Worm (Caenorhabditis elegans): ENCODE measurements around the gene B0252.3.

DNA sequence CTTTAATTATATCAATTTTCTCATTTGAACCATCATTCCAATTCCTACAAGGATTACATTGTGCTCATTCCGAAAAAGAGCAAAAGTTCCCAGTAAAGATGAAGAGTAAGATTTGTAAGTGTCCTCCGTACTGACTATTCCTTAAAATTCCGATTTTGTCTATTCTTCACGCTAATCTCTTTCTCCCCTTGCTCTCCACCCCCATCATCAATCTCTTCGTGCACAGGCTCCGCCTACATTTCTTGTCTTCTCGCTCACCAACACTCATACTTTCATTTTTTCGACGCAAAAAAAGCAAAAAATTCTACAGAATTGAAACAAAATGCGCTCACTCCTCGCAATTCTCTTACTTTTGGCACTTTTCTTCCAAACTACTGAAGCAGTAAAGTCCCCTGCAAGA is 8.3 kb upstream of the B0252.3 start, which contains the start of gene B0252.8:
- no peak for TF ChIP-seq C16A3.4 (tag; optimal IDR thresholded peaks at IDR 0.05)
- TF ChIP-seq elt-3 (tag; optimal IDR thresholded peaks at IDR 0.05): no peak
- TF ChIP-seq lin-15B (tag; optimal IDR thresholded peaks at IDR 0.05): no peak
- TF ChIP-seq pax-3 (tag; optimal IDR thresholded peaks at IDR 0.05): no peak

Data from whole organism, L1 larva.